Worm (Caenorhabditis elegans) whole organism, young adult: ENCODE measurements around the gene C10B5.1.

ENCODE experiments used
- Y95B8A.8 ChIP-seq: fragments of 200-800 bp; sonication (Bioruptor generic); IDR thresholded peaks from 2 replicates; pipeline ENCODE4 v1.3.6; 2022; ENCODE audit warnings: missing genetic modification reagents, missing genetic modification characterization, missing compliant biosample characterization
- ama-1 ChIP-seq, 3 experiments: fragments of 150-350 bp in 1 of 3; sonication (generic microtip) in 2 of 3; optimal IDR thresholded peaks; 2 replicates each; lab custom pipeline; 2014 to 2018; ENCODE audit warnings: missing biosample characterization in 2 of 3, missing genetic modification characterization in 2 of 3, missing genetic modification reagents in 2 of 3
- lin-35 ChIP-seq, 3 experiments: fragments of 150-350 bp in 2 of 3; sonication (generic microtip) in 1 of 3; optimal IDR thresholded peaks; 2 replicates each; lab custom pipeline; 2014 to 2018; ENCODE audit warnings: missing biosample characterization in 3 of 3, missing genetic modification characterization in 3 of 3, missing genetic modification reagents in 3 of 3
- nfya-1 ChIP-seq: sonication (generic microtip); optimal IDR thresholded peaks from 2 replicates; lab custom pipeline; 2017; ENCODE audit warnings: antibody characterized with exemption, missing compliant biosample characterization, missing genetic modification characterization, borderline replicate concordance; ENCODE audit not compliant: insufficient read depth
- nhr-80 ChIP-seq: sonication (generic microtip); optimal IDR thresholded peaks from 2 replicates; lab custom pipeline; 2016; ENCODE audit warnings: missing genetic modification characterization, missing compliant biosample characterization
- unc-62 ChIP-seq: fragments of 150-350 bp; optimal IDR thresholded peaks from 2 replicates; lab custom pipeline; 2014; ENCODE audit warnings: missing biosample characterization, missing genetic modification reagents, missing genetic modification characterization

- TF ChIP-seq Y95B8A.8 (GFP tag; lab: Robert Waterston, UW) (no peak), unc-62 (GFP tag; lab: Kevin White, UChicago) (no peak), lin-35 (GFP tag; optimal IDR thresholded peaks at IDR 0.05; lab: Kevin White, UChicago) (no peak), ama-1 (optimal IDR thresholded peaks at IDR 0.05; lab: Kevin White, UChicago) (no peak), ama-1 (GFP tag; optimal IDR thresholded peaks at IDR 0.05; lab: Kevin White, UChicago) (no peak), nfya-1 (tag; lab: Kevin White, UChicago) (no peak), nhr-80 (no peak)
Observed at ce11 chrV:8615711-8616110, 34.6 kb downstream of the C10B5.1 start.
